Worm (Caenorhabditis elegans) whole organism, midembryonic: Measurements from ENCODE around the gene H25P19.1.

ENCODE experiments used
- med-1 ChIP-seq: sonication (generic microtip); optimal IDR thresholded peaks from 2 replicates; lab custom pipeline; 2017; ENCODE audit warnings: missing genetic modification characterization, mild to moderate bottlenecking, missing compliant biosample characterization, antibody characterized with exemption, missing genetic modification reagents; ENCODE audit not compliant: insufficient read depth
- ref-1 ChIP-seq: fragments of 200-800 bp; sonication (Bioruptor generic); conservative IDR thresholded peaks from 2 replicates; pipeline ENCODE4 v1.3.6; 2022; ENCODE audit warnings: missing genetic modification reagents, missing genetic modification characterization, missing compliant biosample characterization
- tab-1 ChIP-seq: fragments of 200-800 bp; sonication (Bioruptor generic); IDR thresholded peaks from 2 replicates; pipeline ENCODE4 v1.3.6; 2022; ENCODE audit warnings: missing genetic modification characterization, missing compliant biosample characterization
- ztf-23 ChIP-seq: fragments of 200-800 bp; sonication (Bioruptor generic); IDR thresholded peaks from 2 replicates; pipeline ENCODE4 v1.3.6; 2022; ENCODE audit warnings: missing genetic modification reagents, missing genetic modification characterization, missing compliant biosample characterization
- ztf-29 ChIP-seq: fragments of 200-800 bp; sonication (Bioruptor generic); IDR thresholded peaks from 2 replicates; pipeline ENCODE4 v1.3.6; 2022; ENCODE audit warnings: missing genetic modification reagents, missing genetic modification characterization, missing compliant biosample characterization

- TF ChIP-seq ztf-23, result no peak
- TF ChIP-seq tab-1 (GFP tag; lab: Robert Waterston, UW), result no peak
- no peak for TF ChIP-seq ref-1
- TF ChIP-seq ztf-29 (GFP tag; lab: Robert Waterston, UW), result no peak
- no peak for TF ChIP-seq med-1 (GFP tag; lab: Kevin White, UChicago)
Measured at ce11 chrV:694625-695024, 7.1 kb downstream of the H25P19.1 start, which contains the start of gene srj-53.
